Worm (Caenorhabditis elegans): ENCODE data around the gene sre-27.

The sre-27 gene

ce11 chrII:12387980-12388379, 29.4 kb downstream of the sre-27 start, which contains the start of gene sre-41:
TSS of gene sre-41 (plus strand) at chrII:12388280.
- no peak for TF ChIP-seq nhr-28 (tag; optimal IDR thresholded peaks at IDR 0.05)

- no peak for TF ChIP-seq cnd-1 (tag; optimal IDR thresholded peaks at IDR 0.05)
- TF ChIP-seq tbx-8 (GFP tag; optimal IDR thresholded peaks at IDR 0.05): no peak
- TF ChIP-seq nhr-2 (tag; optimal IDR thresholded peaks at IDR 0.05): no peak
- TF ChIP-seq lsy-2 (tag; optimal IDR thresholded peaks at IDR 0.05): no peak
- TF ChIP-seq snpc-4 (tag; optimal IDR thresholded peaks at IDR 0.05): no peak
- no peak for TF ChIP-seq flh-1 (GFP tag; optimal IDR thresholded peaks at IDR 0.05)
- no peak for TF ChIP-seq zip-8 (tag; optimal IDR thresholded peaks at IDR 0.05)
These were observed 29.9 kb downstream of the sre-27 start for ce11 chrII:12387487-12387886.

- TF ChIP-seq nhr-237 (tag; optimal IDR thresholded peaks at IDR 0.05): no peak
- no peak for TF ChIP-seq sem-2 (GFP tag; optimal IDR thresholded peaks at IDR 0.05)
- no peak for TF ChIP-seq drap-1 (GFP tag; optimal IDR thresholded peaks at IDR 0.05)
- no peak for TF ChIP-seq bed-3 (GFP tag; optimal IDR thresholded peaks at IDR 0.05)
- TF ChIP-seq ztf-11 (tag; optimal IDR thresholded peaks at IDR 0.05): no peak
- no peak for TF ChIP-seq hlh-1 (tag; optimal IDR thresholded peaks at IDR 0.05)
- no peak for TF ChIP-seq mab-5 (tag; optimal IDR thresholded peaks at IDR 0.05)
- no peak for TF ChIP-seq unc-39 (tag; optimal IDR thresholded peaks at IDR 0.05)
- TF ChIP-seq blmp-1 (tag; optimal IDR thresholded peaks at IDR 0.05): no peak
- TF ChIP-seq snpc-4 (tag; optimal IDR thresholded peaks at IDR 0.05): no peak
- TF ChIP-seq elt-3 (tag; optimal IDR thresholded peaks at IDR 0.05): no peak
- no peak for TF ChIP-seq ceh-83 (GFP tag; optimal IDR thresholded peaks at IDR 0.05)
- TF ChIP-seq sptf-1 (tag; optimal IDR thresholded peaks at IDR 0.05): no peak
- TF ChIP-seq ceh-43 (GFP tag; optimal IDR thresholded peaks at IDR 0.05): no peak
- TF ChIP-seq nhr-28 (tag; optimal IDR thresholded peaks at IDR 0.05): no peak
- TF ChIP-seq mep-1 (tag; optimal IDR thresholded peaks at IDR 0.05): no peak
- no peak for TF ChIP-seq ceh-39 (tag; optimal IDR thresholded peaks at IDR 0.05)
- no peak for TF ChIP-seq cnd-1 (tag; optimal IDR thresholded peaks at IDR 0.05)
- no peak for TF ChIP-seq pha-4 (tag; optimal IDR thresholded peaks at IDR 0.05)
- TF ChIP-seq tbx-8 (GFP tag; optimal IDR thresholded peaks at IDR 0.05): no peak
These were observed 30.6 kb downstream of the sre-27 start, which contains the start of gene sre-42 for ce11 chrII:12386781-12387180. TSS of gene sre-42 (minus strand) at chrII:12386881.

ce11 chrII:12385815-12386214, 31.6 kb downstream of the sre-27 start:
- no peak for TF ChIP-seq elt-1 (tag; optimal IDR thresholded peaks at IDR 0.05; ENCODE audit: borderline replicate concordance, insufficient read depth)
- no peak for TF ChIP-seq blmp-1 (tag; optimal IDR thresholded peaks at IDR 0.05)
- TF ChIP-seq zip-8 (tag; optimal IDR thresholded peaks at IDR 0.05): no peak
- no peak for TF ChIP-seq flh-1 (GFP tag; optimal IDR thresholded peaks at IDR 0.05)
- TF ChIP-seq mls-2 (tag; optimal IDR thresholded peaks at IDR 0.05): no peak
- no peak for TF ChIP-seq snpc-4 (tag; optimal IDR thresholded peaks at IDR 0.05)
- no peak for TF ChIP-seq mab-5 (tag; optimal IDR thresholded peaks at IDR 0.05)
- TF ChIP-seq lin-13 (tag; optimal IDR thresholded peaks at IDR 0.05): no peak
- no peak for TF ChIP-seq cnd-1 (tag; optimal IDR thresholded peaks at IDR 0.05)
- TF ChIP-seq sem-2 (GFP tag; optimal IDR thresholded peaks at IDR 0.05): no peak
- no peak for TF ChIP-seq nhr-2 (tag; optimal IDR thresholded peaks at IDR 0.05)
- no peak for TF ChIP-seq unc-39 (tag; optimal IDR thresholded peaks at IDR 0.05)
- no peak for TF ChIP-seq pha-4 (tag; optimal IDR thresholded peaks at IDR 0.05)
- no peak for TF ChIP-seq nhr-12 (tag; optimal IDR thresholded peaks at IDR 0.05)

ce11 chrII:12382625-12383562, 34.5 kb downstream of the sre-27 start, which contains the start of gene btb-14:
TSS of gene btb-14 (plus strand) at chrII:12383463.
- TF ChIP-seq elt-3 (tag; optimal IDR thresholded peaks at IDR 0.05) (no peak), unc-39 (tag; optimal IDR thresholded peaks at IDR 0.05) (peak; percentile 23), sptf-1 (tag; optimal IDR thresholded peaks at IDR 0.05) (no peak), blmp-1 (tag; optimal IDR thresholded peaks at IDR 0.05) (no peak), zip-8 (tag; optimal IDR thresholded peaks at IDR 0.05) (no peak), nhr-2 (tag; optimal IDR thresholded peaks at IDR 0.05) (no peak), ceh-43 (GFP tag; optimal IDR thresholded peaks at IDR 0.05) (no peak), sem-2 (GFP tag; optimal IDR thresholded peaks at IDR 0.05) (no peak), ces-1 (GFP tag; optimal IDR thresholded peaks at IDR 0.05) (no peak), mep-1 (tag; optimal IDR thresholded peaks at IDR 0.05) (no peak), mab-5 (tag; optimal IDR thresholded peaks at IDR 0.05) (no peak), cnd-1 (tag; optimal IDR thresholded peaks at IDR 0.05) (no peak), drap-1 (GFP tag; optimal IDR thresholded peaks at IDR 0.05) (no peak), hlh-1 (tag; optimal IDR thresholded peaks at IDR 0.05) (peak; percentile 0), lin-13 (tag; optimal IDR thresholded peaks at IDR 0.05) (no peak)
